Worm (Caenorhabditis elegans) whole organism, late embryonic: ENCODE measurements around the gene dpy-1.

Experiments
- C08G9.2 ChIP-seq: sonication (generic microtip); optimal IDR thresholded peaks from 2 replicates; lab custom pipeline; 2016; ENCODE audit warnings: mild to moderate bottlenecking, missing genetic modification characterization, moderate library complexity, missing compliant biosample characterization
- C38D4.7 ChIP-seq: fragments of 200-800 bp; sonication (Bioruptor generic); optimal IDR thresholded peaks from 2 replicates; lab custom pipeline; 2018; ENCODE audit warnings: mild to moderate bottlenecking, missing genetic modification characterization, moderate library complexity, missing compliant biosample characterization
- F13H6.1 ChIP-seq: sonication (generic microtip); optimal IDR thresholded peaks from 2 replicates; lab custom pipeline; 2016; ENCODE audit warnings: missing genetic modification characterization, missing compliant biosample characterization
- T23F11.4 ChIP-seq: fragments of 200-800 bp; sonication (Bioruptor generic); optimal IDR thresholded peaks from 2 replicates; lab custom pipeline; 2018; ENCODE audit warnings: mild to moderate bottlenecking, missing genetic modification characterization, missing compliant biosample characterization
- ahr-1 ChIP-seq: sonication (generic microtip); optimal IDR thresholded peaks from 2 replicates; lab custom pipeline; 2016; ENCODE audit warnings: missing genetic modification characterization, missing compliant biosample characterization
- ceh-14 ChIP-seq: sonication (generic microtip); optimal IDR thresholded peaks from 2 replicates; lab custom pipeline; 2016; ENCODE audit warnings: missing genotype, missing genetic modification characterization, missing compliant biosample characterization
- ceh-19 ChIP-seq: fragments of 200-800 bp; sonication (Bioruptor generic); optimal IDR thresholded peaks from 2 replicates; lab custom pipeline; 2018; ENCODE audit warnings: mild to moderate bottlenecking, missing genetic modification characterization, missing compliant biosample characterization
- ceh-2 ChIP-seq: sonication (generic microtip); optimal IDR thresholded peaks from 2 replicates; lab custom pipeline; 2016; ENCODE audit warnings: missing genotype, missing genetic modification characterization, missing compliant biosample characterization
- ceh-22 ChIP-seq: sonication (generic microtip); optimal IDR thresholded peaks from 2 replicates; lab custom pipeline; 2017; ENCODE audit warnings: missing biosample characterization, missing genetic modification characterization
- ceh-34 ChIP-seq: sonication (generic microtip); optimal IDR thresholded peaks from 2 replicates; lab custom pipeline; 2016; ENCODE audit warnings: mild to moderate bottlenecking, missing genetic modification characterization, missing compliant biosample characterization
- ceh-45 ChIP-seq: fragments of 200-800 bp; sonication (Bioruptor generic); IDR thresholded peaks from 2 replicates; pipeline ENCODE4 v1.3.6; 2022; ENCODE audit warnings: missing genetic modification reagents, missing genetic modification characterization, missing compliant biosample characterization
- ceh-48 ChIP-seq: sonication (generic microtip); optimal IDR thresholded peaks from 2 replicates; lab custom pipeline; 2016; ENCODE audit warnings: missing genetic modification characterization, inconsistent platforms, missing compliant biosample characterization
- ceh-9 ChIP-seq: sonication (generic microtip); optimal IDR thresholded peaks from 2 replicates; lab custom pipeline; 2016; ENCODE audit warnings: mild to moderate bottlenecking, missing genetic modification characterization, inconsistent platforms, missing compliant biosample characterization
- elt-2 ChIP-seq: sonication (generic microtip); optimal IDR thresholded peaks from 2 replicates; lab custom pipeline; 2016; ENCODE audit warnings: missing genetic modification reagents, missing genetic modification characterization, missing compliant biosample characterization
- ets-4 ChIP-seq: sonication (generic microtip); optimal IDR thresholded peaks from 2 replicates; lab custom pipeline; 2016; ENCODE audit warnings: missing genetic modification characterization, missing compliant biosample characterization
- eyg-1 ChIP-seq: sonication (generic microtip); optimal IDR thresholded peaks from 2 replicates; lab custom pipeline; 2016; ENCODE audit warnings: missing genotype, missing genetic modification characterization, missing compliant biosample characterization
- gmeb-2 ChIP-seq: sonication (generic microtip); optimal IDR thresholded peaks from 2 replicates; lab custom pipeline; 2016; ENCODE audit warnings: missing genetic modification characterization, inconsistent platforms, missing compliant biosample characterization
- hlh-13 ChIP-seq: fragments of 200-800 bp; sonication (Bioruptor generic); optimal IDR thresholded peaks from 2 replicates; lab custom pipeline; 2018; ENCODE audit warnings: mild to moderate bottlenecking, missing genetic modification characterization, missing compliant biosample characterization
- madf-2 ChIP-seq: sonication (generic microtip); optimal IDR thresholded peaks from 2 replicates; lab custom pipeline; 2017; ENCODE audit warnings: missing genetic modification characterization, missing compliant biosample characterization
- nfya-1 ChIP-seq: sonication (generic microtip); optimal IDR thresholded peaks from 2 replicates; lab custom pipeline; 2017; ENCODE audit warnings: missing genetic modification characterization, mild to moderate bottlenecking, missing compliant biosample characterization, antibody characterized with exemption, moderate library complexity
- nhr-232 ChIP-seq: sonication (generic microtip); optimal IDR thresholded peaks from 2 replicates; lab custom pipeline; 2016; ENCODE audit warnings: missing genetic modification characterization, missing compliant biosample characterization
- npax-4 ChIP-seq: sonication (generic microtip); optimal IDR thresholded peaks from 2 replicates; lab custom pipeline; 2016; ENCODE audit warnings: missing genetic modification characterization, missing compliant biosample characterization
- odd-2 ChIP-seq: sonication (generic microtip); optimal IDR thresholded peaks from 2 replicates; lab custom pipeline; 2017; ENCODE audit warnings: antibody characterized with exemption, mild to moderate bottlenecking, missing genetic modification characterization, missing compliant biosample characterization
- pax-1 ChIP-seq: fragments of 150-350 bp; optimal IDR thresholded peaks from 2 replicates; lab custom pipeline; 2014; ENCODE audit warnings: missing biosample characterization, missing genetic modification characterization
- pros-1 ChIP-seq: fragments of 150-350 bp; optimal IDR thresholded peaks from 2 replicates; lab custom pipeline; 2014; ENCODE audit warnings: missing biosample characterization, missing genetic modification reagents, missing genetic modification characterization
- ref-2 ChIP-seq: sonication (generic microtip); optimal IDR thresholded peaks from 2 replicates; lab custom pipeline; 2016; ENCODE audit warnings: missing genetic modification characterization, missing compliant biosample characterization
- rnt-1 ChIP-seq: sonication (generic microtip); optimal IDR thresholded peaks from 2 replicates; lab custom pipeline; 2016; ENCODE audit warnings: missing genetic modification characterization, missing compliant biosample characterization
- sdc-2 ChIP-seq: sonication (generic microtip); optimal IDR thresholded peaks from 2 replicates; lab custom pipeline; 2016; ENCODE audit warnings: missing genotype, missing genetic modification characterization, missing compliant biosample characterization
- tbx-2 ChIP-seq: sonication (generic microtip); optimal IDR thresholded peaks from 2 replicates; lab custom pipeline; 2016; ENCODE audit warnings: missing genetic modification characterization, missing compliant biosample characterization
- ttx-3 ChIP-seq: sonication (generic microtip); optimal IDR thresholded peaks from 2 replicates; lab custom pipeline; 2016; ENCODE audit warnings: missing genetic modification reagents, missing genetic modification characterization, missing compliant biosample characterization
- unc-55 ChIP-seq: sonication (generic microtip); optimal IDR thresholded peaks from 2 replicates; lab custom pipeline; 2017; ENCODE audit warnings: missing biosample characterization, missing genetic modification reagents, missing genetic modification characterization
- unc-86 ChIP-seq: sonication (generic microtip); optimal IDR thresholded peaks from 2 replicates; lab custom pipeline; 2016; ENCODE audit warnings: missing genetic modification characterization, missing compliant biosample characterization
- ztf-16 ChIP-seq: sonication (generic microtip); optimal IDR thresholded peaks from 2 replicates; lab custom pipeline; 2017; ENCODE audit warnings: missing genetic modification characterization, missing compliant biosample characterization

Gene dpy-1

DNA sequence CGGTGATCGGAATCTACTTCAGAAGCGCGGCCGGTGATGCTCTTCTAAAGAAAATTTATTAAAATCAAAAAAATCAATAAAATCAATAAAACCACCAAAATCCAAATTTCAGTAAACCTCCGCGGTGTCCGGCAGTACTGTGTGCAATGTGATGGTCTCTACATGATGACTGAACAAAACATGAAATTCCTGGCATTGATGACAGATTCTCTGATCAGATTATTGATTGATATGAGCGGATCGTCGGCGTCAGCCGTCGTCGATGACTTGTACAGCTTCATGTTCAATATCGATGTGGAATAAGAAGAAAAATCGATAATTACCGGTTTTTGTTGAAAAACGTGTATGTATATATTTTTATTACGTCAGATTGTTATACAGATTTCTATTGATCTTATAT lies 38.9 kb downstream of the dpy-1 start (continued):
- TF ChIP-seq C08G9.2 (tag; lab: Kevin White, UChicago) = no peak

DNA sequence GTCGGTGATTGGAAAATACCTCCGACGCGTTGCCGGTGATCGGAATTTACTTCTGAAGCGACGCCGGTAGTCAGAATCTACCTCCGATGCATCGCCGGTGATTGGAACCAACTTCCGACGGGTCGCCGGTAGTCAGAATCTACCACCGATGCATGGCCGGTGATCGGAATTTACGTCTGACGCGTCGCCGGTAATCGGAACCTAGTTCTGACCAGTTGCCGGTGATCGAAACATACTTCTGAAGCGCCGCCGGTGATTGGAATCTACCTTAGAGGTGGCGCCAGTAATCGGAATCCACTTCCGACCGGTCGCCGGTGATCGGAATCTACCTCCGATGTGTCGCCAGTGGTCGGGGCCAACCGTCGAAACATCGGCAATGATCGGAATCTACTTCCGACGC lies 39.5 kb downstream of the dpy-1 start:
- no peak for TF ChIP-seq pros-1 (tag; lab: Kevin White, UChicago)

DNA sequence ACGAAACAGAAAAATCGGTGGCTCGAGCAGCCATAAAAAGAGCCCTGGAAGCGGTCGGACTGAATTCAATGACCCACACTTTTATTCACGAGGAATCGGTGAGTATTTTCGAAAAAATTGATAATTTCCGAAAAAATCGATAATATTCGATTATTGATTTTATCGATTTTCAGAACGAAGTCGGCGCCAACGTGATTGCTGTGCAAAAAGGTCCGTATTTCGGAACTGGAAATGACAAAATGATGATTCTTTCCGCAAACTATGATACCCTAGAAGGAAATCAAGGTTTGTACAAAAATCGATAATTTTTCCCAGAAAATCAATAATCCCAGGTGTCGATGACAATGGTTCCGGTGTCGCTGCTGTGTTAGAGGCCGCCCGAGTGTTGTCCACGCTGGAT lies 40.9 kb downstream of the dpy-1 start:
- peak; percentile 15 for TF ChIP-seq ceh-48 (tag; lab: Kevin White, UChicago)
- TF ChIP-seq unc-55 (GFP tag; lab: Kevin White, UChicago) = no peak

DNA sequence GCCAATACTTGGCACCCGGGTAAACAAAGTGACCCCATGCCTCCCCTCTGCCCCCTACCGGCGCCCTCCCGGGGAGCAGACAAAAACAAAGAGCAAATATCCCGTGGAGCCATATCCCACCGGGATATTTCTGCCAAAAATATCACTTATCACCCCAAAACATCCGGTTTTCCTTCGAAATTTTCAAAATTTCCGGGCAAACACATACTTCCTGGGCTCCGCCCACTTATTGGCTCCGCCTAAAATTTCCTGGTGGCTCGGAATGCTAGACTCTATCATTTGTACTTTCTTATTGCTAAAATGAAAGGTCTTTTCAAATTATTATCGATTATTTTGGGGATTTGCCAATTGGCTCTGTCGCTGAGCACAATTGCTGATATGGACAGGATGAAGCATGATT lies 42.1 kb downstream of the dpy-1 start, which contains the start of gene Y39A3B.1:
Gene Y39A3B.1, plus strand, starts transcription at position 301 of the 400 bp plus-strand sequence.
- TF ChIP-seq nfya-1 (no peak), ceh-19 (GFP tag; lab: Kevin White, UChicago) (no peak), ets-4 (tag; lab: Kevin White, UChicago) (no peak), T23F11.4 (GFP tag; lab: Kevin White, UChicago) (no peak), tbx-2 (tag; lab: Kevin White, UChicago) (no peak), gmeb-2 (no peak), ceh-48 (tag; lab: Kevin White, UChicago) (no peak), odd-2 (no peak)

DNA sequence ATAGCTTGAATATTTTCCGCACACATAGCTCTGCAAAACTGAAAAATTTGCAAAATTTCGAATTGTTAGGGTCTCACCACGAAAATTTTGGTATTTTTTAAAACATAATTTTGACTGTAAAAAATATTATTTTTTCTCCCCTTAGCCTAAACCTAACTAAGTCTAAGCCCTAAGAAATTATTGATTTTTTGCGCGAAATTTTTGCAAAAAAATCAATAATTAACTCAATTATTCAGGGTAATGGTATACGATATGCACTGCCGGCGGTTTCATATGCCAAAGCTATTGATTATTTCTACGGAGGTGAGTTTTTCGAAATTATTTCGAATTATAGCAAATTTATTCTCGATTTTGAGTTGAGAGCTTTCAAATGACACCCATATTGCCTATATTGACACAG lies 46.6 kb downstream of the dpy-1 start:
- no peak for TF ChIP-seq ahr-1 (tag; lab: Kevin White, UChicago)
- TF ChIP-seq elt-2 (tag; lab: Kevin White, UChicago) = no peak
- TF ChIP-seq C38D4.7 = no peak
- no peak for TF ChIP-seq ceh-34 (tag; lab: Kevin White, UChicago)
- TF ChIP-seq ttx-3 = no peak
- peak; percentile 21 for TF ChIP-seq ceh-48 (tag; lab: Kevin White, UChicago)

DNA sequence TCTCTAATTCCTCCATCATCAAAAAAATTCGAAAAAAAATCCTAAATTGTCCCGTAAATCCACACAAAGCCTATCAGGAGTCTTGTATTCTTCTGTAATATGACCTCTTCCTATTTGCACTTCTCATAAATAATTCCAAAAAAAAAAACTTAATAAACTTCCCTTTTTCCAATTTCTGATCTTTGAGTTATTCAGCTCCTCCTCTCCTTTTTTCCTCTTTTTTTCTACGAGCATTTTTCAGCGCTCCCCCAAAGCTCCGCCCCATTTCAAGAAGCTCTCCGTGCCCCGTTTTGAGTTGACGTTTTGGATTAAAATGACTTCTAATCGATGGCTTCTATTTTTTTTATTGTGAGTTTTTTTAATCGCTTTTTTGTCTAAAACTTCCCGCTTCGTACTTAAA lies 50.2 kb downstream of the dpy-1 start, which contains the start of gene lgc-42:
Gene lgc-42, plus strand, starts transcription at position 301 of the 400 bp plus-strand sequence.
- TF ChIP-seq unc-86 = no peak
- no peak for TF ChIP-seq F13H6.1 (tag; lab: Kevin White, UChicago)
- no peak for TF ChIP-seq T23F11.4 (GFP tag; lab: Kevin White, UChicago)
- no peak for TF ChIP-seq elt-2 (tag; lab: Kevin White, UChicago)
- no peak for TF ChIP-seq ceh-2 (tag; lab: Kevin White, UChicago)
- no peak for TF ChIP-seq ceh-34 (tag; lab: Kevin White, UChicago)
- no peak for TF ChIP-seq C08G9.2 (tag; lab: Kevin White, UChicago)
- no peak for TF ChIP-seq nfya-1
- no peak for TF ChIP-seq ceh-19 (GFP tag; lab: Kevin White, UChicago)
- no peak for TF ChIP-seq ref-2 (tag; lab: Kevin White, UChicago)

DNA sequence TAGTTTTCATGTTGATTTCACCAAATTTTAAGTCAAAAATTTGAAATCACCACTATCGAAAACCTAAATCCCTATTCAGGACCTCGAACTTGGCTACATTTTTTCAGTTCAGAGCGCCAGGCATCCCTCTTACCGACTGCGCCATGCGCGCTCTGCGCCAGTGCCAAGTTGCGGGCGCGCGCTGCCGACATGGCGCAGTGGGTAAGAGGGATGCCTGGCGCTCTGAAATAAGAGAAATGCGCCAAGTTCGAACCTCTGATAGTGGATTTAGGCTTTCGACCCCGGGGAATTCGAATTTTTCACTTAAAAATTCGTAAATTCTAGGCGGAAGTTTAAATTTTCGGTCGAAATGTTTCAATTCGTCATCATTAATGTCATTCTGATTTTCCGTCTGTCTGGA lies 57.9 kb downstream of the dpy-1 start:
- no peak for TF ChIP-seq sdc-2 (tag; lab: Kevin White, UChicago)
- TF ChIP-seq ceh-19 (GFP tag; lab: Kevin White, UChicago) = no peak

DNA sequence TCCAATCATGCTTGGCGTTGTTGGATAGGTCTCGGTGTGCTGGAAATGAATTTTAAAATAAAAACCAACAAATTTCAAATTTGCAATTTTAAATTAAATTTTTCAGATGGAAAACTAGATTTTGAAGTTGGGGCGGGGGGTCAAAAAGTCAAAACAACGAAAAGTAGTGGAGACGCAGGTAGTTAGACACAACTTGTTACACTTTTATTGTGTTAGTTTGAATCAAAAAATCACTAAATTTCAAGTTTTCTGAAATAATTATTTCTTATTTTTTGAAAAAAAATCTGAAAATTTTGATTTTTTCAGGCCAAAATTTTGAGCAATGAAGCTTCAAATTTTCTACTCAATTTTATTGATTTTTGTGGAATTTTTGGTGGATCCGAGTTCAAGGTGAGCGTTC lies 60.1 kb downstream of the dpy-1 start, which contains the start of gene Y39A3B.8:
Gene Y39A3B.8, plus strand, starts transcription at position 301 of the 400 bp plus-strand sequence.
- TF ChIP-seq gmeb-2 (no peak), ztf-16 (no peak), sdc-2 (tag; lab: Kevin White, UChicago) (no peak), eyg-1 (no peak), F13H6.1 (tag; lab: Kevin White, UChicago) (no peak), ceh-2 (tag; lab: Kevin White, UChicago) (no peak), hlh-13 (no peak), pax-1 (tag; lab: Kevin White, UChicago) (no peak), npax-4 (no peak), ceh-22 (tag; lab: Kevin White, UChicago) (no peak), madf-2 (tag; lab: Kevin White, UChicago) (no peak), rnt-1 (no peak), ceh-14 (tag; lab: Kevin White, UChicago) (no peak), ceh-45 (no peak), unc-55 (GFP tag; lab: Kevin White, UChicago) (no peak), tbx-2 (tag; lab: Kevin White, UChicago) (no peak), odd-2 (no peak), ceh-9 (tag; lab: Kevin White, UChicago) (no peak), nhr-232 (tag; lab: Kevin White, UChicago) (no peak)
